Worm (Caenorhabditis elegans): Measurements from ENCODE around the gene nhr-95.

- TF ChIP-seq tab-1 (GFP tag; IDR thresholded peaks at IDR 0.05): no peak
- no peak for TF ChIP-seq ztf-29 (GFP tag; IDR thresholded peaks at IDR 0.05)
- no peak for TF ChIP-seq klf-2 (GFP tag; conservative IDR thresholded peaks at IDR 0.05)
- no peak for TF ChIP-seq ztf-23 (GFP tag; IDR thresholded peaks at IDR 0.05)
- no peak for TF ChIP-seq ref-1 (GFP tag; conservative IDR thresholded peaks at IDR 0.05)
- TF ChIP-seq flt-1 (GFP tag; IDR thresholded peaks at IDR 0.05): no peak
- TF ChIP-seq T22C8.4 (GFP tag; IDR thresholded peaks at IDR 0.05): no peak
- TF ChIP-seq med-1 (GFP tag; optimal IDR thresholded peaks at IDR 0.05; ENCODE audit: insufficient read depth): no peak
- TF ChIP-seq cog-1 (tag; optimal IDR thresholded peaks at IDR 0.05): no peak
These were observed at the start of gene nhr-95 for ce11 chrV:19082541-19082940.

All from whole organism, midembryonic.